Fruit fly (Drosophila melanogaster): Measurements from ENCODE around the gene alpha-Est10.

Gene alpha-Est10

DNA sequence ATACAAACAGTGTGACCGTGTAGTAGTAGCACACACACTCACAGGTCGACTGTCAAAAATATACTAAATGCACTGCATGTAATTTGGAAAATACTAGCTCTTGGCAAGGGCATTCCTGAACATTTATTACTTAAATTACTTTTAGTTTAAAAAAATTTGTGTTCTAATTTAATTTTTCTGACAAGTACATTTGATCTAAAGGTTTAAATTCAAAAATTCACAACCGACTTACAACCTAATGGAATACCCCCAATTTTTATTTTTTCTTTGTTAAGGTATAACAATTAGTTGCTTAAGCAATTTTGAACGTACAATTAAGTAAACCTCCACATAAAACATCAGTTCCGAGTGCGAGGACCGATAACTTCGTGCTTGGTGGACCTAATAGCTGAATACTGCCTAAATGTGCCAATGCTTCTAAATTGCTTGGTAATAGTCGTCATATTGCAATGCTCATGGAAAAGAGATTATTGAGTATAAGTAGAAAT is 19.8 kb downstream of the alpha-Est10 start, which contains the start of gene CG1142 (continued):
- TF ChIP-seq az2 (GFP tag; optimal IDR thresholded peaks at IDR 0.05) = peak; percentile 98
- TF ChIP-seq lbe (GFP tag; optimal IDR thresholded peaks at IDR 0.05) = peak; percentile 95
- TF ChIP-seq Gsc (GFP tag; IDR thresholded peaks at IDR 0.05) = peak; percentile 77; the same call in 1 of the 2 replicates
- peak; percentile 98 for TF ChIP-seq CG12219 (GFP tag; optimal IDR thresholded peaks at IDR 0.05)
- TF ChIP-seq ase (GFP tag; IDR thresholded peaks at IDR 0.05) = peak; percentile 98
- peak; percentile 85 for TF ChIP-seq GATAe (GFP tag; conservative IDR thresholded peaks at IDR 0.05)
- peak; percentile 97 for TF ChIP-seq dati (GFP tag; IDR thresholded peaks at IDR 0.05)
- peak; percentile 96 for TF ChIP-seq ac (GFP tag; optimal IDR thresholded peaks at IDR 0.05)
- TF ChIP-seq scrt (GFP tag; optimal IDR thresholded peaks at IDR 0.05) = peak; percentile 95
- peak; percentile 96 for TF ChIP-seq CG4854 (GFP tag; optimal IDR thresholded peaks at IDR 0.05)
- peak; percentile 98 for TF ChIP-seq Bteb2 (GFP tag; optimal IDR thresholded peaks at IDR 0.05)
- TF ChIP-seq CG11696 (GFP tag; IDR thresholded peaks at IDR 0.05) = peak; percentile 97
- TF ChIP-seq ham (GFP tag; IDR thresholded peaks at IDR 0.05) = peak; percentile 95
- peak; percentile 85 for TF ChIP-seq CG15073 (GFP tag; optimal IDR thresholded peaks at IDR 0.05)
- TF ChIP-seq lmd (GFP tag; IDR thresholded peaks at IDR 0.05) = peak; percentile 98
- peak; percentile 97 for TF ChIP-seq CG1529 (GFP tag; optimal IDR thresholded peaks at IDR 0.05)
- TF ChIP-seq CG3847 (GFP tag; IDR thresholded peaks at IDR 0.05) = peak; percentile 97
- TF ChIP-seq Sin3A (optimal IDR thresholded peaks at IDR 0.05) = no peak
- TF ChIP-seq zen (tag; optimal IDR thresholded peaks at IDR 0.05) = peak; percentile 100
- peak; percentile 97 for TF ChIP-seq CG5245 (GFP tag; optimal IDR thresholded peaks at IDR 0.05)
- peak; percentile 95 for TF ChIP-seq Mad (GFP tag; optimal IDR thresholded peaks at IDR 0.05)
- TF ChIP-seq cwo (GFP tag; optimal IDR thresholded peaks at IDR 0.05) = peak; percentile 95
- peak in 1 of 2 experiments; percentile 74 for TF ChIP-seq insv (GFP tag; optimal IDR thresholded peaks at IDR 0.05)
- peak in 1 of 2 experiments; percentile 71 for TF ChIP-seq crp (GFP tag; optimal IDR thresholded peaks at IDR 0.05)
- TF ChIP-seq Jarid2 (GFP tag; optimal IDR thresholded peaks at IDR 0.05) = peak; percentile 90
- TF ChIP-seq HLH3B (GFP tag; IDR thresholded peaks at IDR 0.05) = peak; percentile 97
- peak; percentile 95 for TF ChIP-seq CG6813 (GFP tag; optimal IDR thresholded peaks at IDR 0.05)
- TF ChIP-seq gce (GFP tag; IDR thresholded peaks at IDR 0.05) = peak; percentile 99
- peak; percentile 98 for TF ChIP-seq Rx (GFP tag; IDR thresholded peaks at IDR 0.05)
- TF ChIP-seq lola (GFP tag; optimal IDR thresholded peaks at IDR 0.05) = peak in 1 of 3 experiments; percentile 99
- TF ChIP-seq CG2202 (tag; optimal IDR thresholded peaks at IDR 0.05) = peak; percentile 98
- TF ChIP-seq twi (tag; optimal IDR thresholded peaks at IDR 0.05) = peak; percentile 98
- no peak for TF ChIP-seq hth (optimal IDR thresholded peaks at IDR 0.05)
- peak; percentile 73 for TF ChIP-seq CTCF (GFP tag; optimal IDR thresholded peaks at IDR 0.05)
- peak; percentile 85 for TF ChIP-seq CG9797 (GFP tag; optimal IDR thresholded peaks at IDR 0.05)
- peak; percentile 93 for TF ChIP-seq CG17802 (tag; optimal IDR thresholded peaks at IDR 0.05)
- TF ChIP-seq emc (GFP tag; optimal IDR thresholded peaks at IDR 0.05) = peak; percentile 92
- TF ChIP-seq Hmr (GFP tag; optimal IDR thresholded peaks at IDR 0.05) = peak; percentile 98
- TF ChIP-seq tx (GFP tag; optimal IDR thresholded peaks at IDR 0.05) = peak; percentile 93
- peak; percentile 95 for TF ChIP-seq Hand (GFP tag; optimal IDR thresholded peaks at IDR 0.05)
- peak; percentile 76 for TF ChIP-seq dan (GFP tag; IDR thresholded peaks at IDR 0.05)
- TF ChIP-seq MBD-R2 (GFP tag; IDR thresholded peaks at IDR 0.05) = peak; percentile 98
- TF ChIP-seq CG34224 (GFP tag; IDR thresholded peaks at IDR 0.05; ENCODE audit: partially characterized antibody) = no peak
- peak; percentile 95 for TF ChIP-seq CG11093 (GFP tag; IDR thresholded peaks at IDR 0.05)
- TF ChIP-seq CG3281 (GFP tag; optimal IDR thresholded peaks at IDR 0.05) = peak; percentile 98
- TF ChIP-seq E2f1 (GFP tag; IDR thresholded peaks at IDR 0.05) = peak; percentile 98
- TF ChIP-seq zen2 (GFP tag; IDR thresholded peaks at IDR 0.05; ENCODE audit: partially characterized antibody) = no peak
- no peak for TF ChIP-seq sc (optimal IDR thresholded peaks at IDR 0.05)
- TF ChIP-seq sc (GFP tag; optimal IDR thresholded peaks at IDR 0.05) = peak; percentile 97
- peak; percentile 93 for TF ChIP-seq CG30431 (GFP tag; optimal IDR thresholded peaks at IDR 0.05)
- no peak for TF ChIP-seq mld (GFP tag; IDR thresholded peaks at IDR 0.05; ENCODE audit: partially characterized antibody)
- peak; percentile 94 for TF ChIP-seq vfl (GFP tag; optimal IDR thresholded peaks at IDR 0.05)
